Worm (Caenorhabditis elegans): ENCODE data around the gene T22F7.3.
A peak's percentile ranks its signal among the peaks of the same experiment; 100 is the strongest.

T22F7.3 gene

DNA sequence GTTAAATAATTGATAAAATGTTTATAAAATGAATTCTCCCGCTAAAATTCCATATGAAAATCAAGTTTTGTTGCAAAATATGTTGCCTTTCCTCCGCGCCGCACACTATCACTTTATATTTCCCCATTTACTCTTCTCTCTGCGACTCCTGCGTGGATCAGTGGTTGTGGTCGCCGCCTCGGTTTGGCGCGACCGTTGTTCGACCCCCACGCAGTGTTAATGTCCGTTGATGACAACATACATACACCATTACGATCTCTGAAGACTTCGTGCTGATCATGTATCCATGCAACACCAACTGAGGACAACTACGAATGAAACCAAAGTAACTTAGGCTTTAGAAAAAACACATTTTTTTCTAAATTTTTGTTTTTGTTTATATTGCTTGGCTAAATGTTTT, 21.3 kb downstream of the T22F7.3 start (continued):
- TF ChIP-seq ceh-40 (GFP tag; IDR thresholded peaks at IDR 0.05): peak; percentile 63; the same call in 1 of the 2 replicates
- TF ChIP-seq xnd-1 (tag; optimal IDR thresholded peaks at IDR 0.05): no peak
- no peak for TF ChIP-seq egl-18 (GFP tag; IDR thresholded peaks at IDR 0.05)
- TF ChIP-seq F22D6.2 (tag; optimal IDR thresholded peaks at IDR 0.05): peak; percentile 61
- peak; percentile 87 for TF ChIP-seq rcor-1 (GFP tag; IDR thresholded peaks at IDR 0.05)
- TF ChIP-seq F39B2.1 (GFP tag; IDR thresholded peaks at IDR 0.05): no peak
- TF ChIP-seq B0019.2 (GFP tag; conservative IDR thresholded peaks at IDR 0.05): peak; percentile 30; the same call in 1 of the 2 replicates
- TF ChIP-seq F49E8.2 (tag; optimal IDR thresholded peaks at IDR 0.05; ENCODE audit: insufficient read depth): peak; percentile 50
- TF ChIP-seq dox-1 (GFP tag; IDR thresholded peaks at IDR 0.05): peak; percentile 92; the same call in 1 of the 2 replicates
- TF ChIP-seq snpc-3.4 (tag; optimal IDR thresholded peaks at IDR 0.05): peak; percentile 76
- TF ChIP-seq B0035.1 (tag; optimal IDR thresholded peaks at IDR 0.05): peak; percentile 86
- TF ChIP-seq nhr-90 (tag; optimal IDR thresholded peaks at IDR 0.05): peak; percentile 94
- TF ChIP-seq bed-2 (GFP tag; IDR thresholded peaks at IDR 0.05): no peak
- peak; percentile 34 for TF ChIP-seq F57C9.4 (tag; optimal IDR thresholded peaks at IDR 0.05)
- TF ChIP-seq madf-6 (GFP tag; IDR thresholded peaks at IDR 0.05): peak; percentile 67
- TF ChIP-seq unc-62 (GFP tag; optimal IDR thresholded peaks at IDR 0.05): no peak
- peak; percentile 91 for TF ChIP-seq B0336.3 (GFP tag; IDR thresholded peaks at IDR 0.05)
- TF ChIP-seq tbx-9 (tag; optimal IDR thresholded peaks at IDR 0.05; ENCODE audit: borderline replicate concordance): no peak
- no peak for TF ChIP-seq hlh-26 (GFP tag; conservative IDR thresholded peaks at IDR 0.05)
- no peak for TF ChIP-seq Y67H2A.10 (GFP tag; conservative IDR thresholded peaks at IDR 0.05)
- peak; percentile 78 for TF ChIP-seq ets-4 (GFP tag; optimal IDR thresholded peaks at IDR 0.05)
- TF ChIP-seq sea-2 (GFP tag; IDR thresholded peaks at IDR 0.05): no peak
- TF ChIP-seq lin-35 (GFP tag; optimal IDR thresholded peaks at IDR 0.05): peak in 1 of 3 experiments; percentile 80
- TF ChIP-seq lin-26 (GFP tag; IDR thresholded peaks at IDR 0.05): peak; percentile 93
- TF ChIP-seq athp-1 (tag; optimal IDR thresholded peaks at IDR 0.05): peak; percentile 78
- peak; percentile 50; the same call in 1 of the 2 replicates for TF ChIP-seq Y95B8A.8 (GFP tag; IDR thresholded peaks at IDR 0.05)
- peak; percentile 94 for TF ChIP-seq him-1 (tag; optimal IDR thresholded peaks at IDR 0.05)
- 0 out of 2 replicates have a peak, but pooled peaks have one; percentile 87 for TF ChIP-seq F37B4.10 (GFP tag; IDR thresholded peaks at IDR 0.05)
- peak; percentile 53 for TF ChIP-seq lsl-1 (GFP tag; optimal IDR thresholded peaks at IDR 0.05)
- peak; percentile 68 for TF ChIP-seq hmg-1.2 (GFP tag; IDR thresholded peaks at IDR 0.05)
- TF ChIP-seq ztf-26 (tag; optimal IDR thresholded peaks at IDR 0.05): peak; percentile 87
- TF ChIP-seq nhr-120 (GFP tag; IDR thresholded peaks at IDR 0.05): 0 out of 2 replicates have a peak, but pooled peaks have one; percentile 78
- TF ChIP-seq T07F8.4 (tag; optimal IDR thresholded peaks at IDR 0.05): peak; percentile 88
- TF ChIP-seq atf-7 (tag; optimal IDR thresholded peaks at IDR 0.05): peak; percentile 76
- TF ChIP-seq gei-17 (GFP tag; optimal IDR thresholded peaks at IDR 0.05): peak; percentile 43
- no peak for TF ChIP-seq nfya-2 (GFP tag; IDR thresholded peaks at IDR 0.05)
- peak; percentile 58 for TF ChIP-seq lir-1 (GFP tag; conservative IDR thresholded peaks at IDR 0.05)
- TF ChIP-seq ztf-3 (GFP tag; optimal IDR thresholded peaks at IDR 0.05): peak; percentile 56
- peak; percentile 76; the same call in 1 of the 2 replicates for TF ChIP-seq Y79H2A.3 (GFP tag; conservative IDR thresholded peaks at IDR 0.05)
- peak; percentile 74 for TF ChIP-seq snpc-4 (GFP tag; optimal IDR thresholded peaks at IDR 0.05)
- peak; percentile 43 to 88 (median 60) for TF ChIP-seq snpc-4 (tag; optimal IDR thresholded peaks at IDR 0.05)
- TF ChIP-seq ccch-3 (GFP tag; optimal IDR thresholded peaks at IDR 0.05): peak; percentile 36
- no peak; the same call in 1 of the 2 replicates for TF ChIP-seq let-526 (GFP tag; IDR thresholded peaks at IDR 0.05)
- 0 out of 2 replicates have a peak, but pooled peaks have one; percentile 29 for TF ChIP-seq hmg-20 (GFP tag; IDR thresholded peaks at IDR 0.05)
- TF ChIP-seq cebp-2 (GFP tag; IDR thresholded peaks at IDR 0.05): peak; percentile 73; the same call in 1 of the 2 replicates
- TF ChIP-seq madf-8 (GFP tag; conservative IDR thresholded peaks at IDR 0.05): 0 out of 2 replicates have a peak, but pooled peaks have one; percentile 22
- TF ChIP-seq B0261.1 (tag; optimal IDR thresholded peaks at IDR 0.05): peak; percentile 91
- peak; percentile 58 for TF ChIP-seq mes-4 (tag; optimal IDR thresholded peaks at IDR 0.05)
